Worm (Caenorhabditis elegans) whole organism, L1 larva: ENCODE results near the gene srw-8.

Experiments used
- Y116A8C.19 ChIP-seq: sonication (generic microtip); optimal IDR thresholded peaks from 2 replicates; lab custom pipeline; 2016; ENCODE audit warnings: missing compliant biosample characterization, missing genetic modification characterization, borderline replicate concordance
- lin-13 ChIP-seq: fragments of 150-350 bp; optimal IDR thresholded peaks from 2 replicates; lab custom pipeline; 2014; ENCODE audit warnings: missing biosample characterization, missing genetic modification reagents, missing genetic modification characterization
- nhr-11 ChIP-seq: fragments of 150-350 bp; optimal IDR thresholded peaks from 2 replicates; lab custom pipeline; 2014; ENCODE audit warnings: missing biosample characterization, missing genetic modification characterization
- nhr-237 ChIP-seq: fragments of 150-350 bp; optimal IDR thresholded peaks from 2 replicates; lab custom pipeline; 2014; ENCODE audit warnings: missing biosample characterization, missing genetic modification characterization
- nhr-71 ChIP-seq: sonication (generic microtip); optimal IDR thresholded peaks from 2 replicates; lab custom pipeline; 2016; ENCODE audit warnings: mild to moderate bottlenecking, missing genetic modification characterization, moderate library complexity, missing compliant biosample characterization
- skn-1 ChIP-seq: fragments of 150-350 bp; optimal IDR thresholded peaks from 2 replicates; lab custom pipeline; 2014; ENCODE audit warnings: missing biosample characterization, missing genetic modification characterization

DNA sequence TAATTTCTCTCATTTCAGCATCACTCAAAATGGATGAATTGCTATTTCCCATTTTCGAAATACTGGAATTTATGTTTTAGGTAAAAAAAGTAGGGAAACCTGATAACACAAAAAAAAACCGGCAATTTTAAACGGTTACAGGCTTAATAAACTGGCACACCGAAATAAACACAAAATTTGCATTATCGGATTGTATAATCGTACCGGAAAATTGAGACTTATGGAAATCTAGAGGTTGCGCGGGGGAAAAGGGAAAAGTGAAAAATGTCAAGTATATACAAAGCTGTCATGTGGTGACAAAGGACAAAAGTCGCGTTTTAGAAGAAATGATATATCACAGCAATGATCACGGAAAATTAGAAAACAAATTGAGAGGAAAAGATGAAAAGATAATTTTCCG is 5.1 kb upstream of the srw-8 start, which contains the start of gene chpf-2:
- TF ChIP-seq skn-1 (no peak), nhr-11 (tag; lab: Kevin White, UChicago) (no peak), lin-13 (GFP tag; lab: Kevin White, UChicago) (no peak), Y116A8C.19 (no peak), nhr-71 (tag; lab: Kevin White, UChicago) (no peak), nhr-237 (tag; lab: Kevin White, UChicago) (no peak)
